Fruit fly (Drosophila melanogaster) S2 (cell line): ENCODE data around the gene PH4alphaNE1.

Experiments
- CG8478 ChIP-seq: fragments of >200 bp; optimal IDR thresholded peaks from 2 replicates; lab custom pipeline; 2018
- CTCF ChIP-seq, 2 experiments: fragments of >200 bp; optimal IDR thresholded peaks; 2 replicates each; lab custom pipeline; 2018

dm6 chr3R:30541469-30541868 is 41.3 kb upstream of the PH4alphaNE1 start:
- no peak for TF ChIP-seq CG8478 (lab: Kevin White, UChicago)
- no peak for TF ChIP-seq CTCF (optimal IDR thresholded peaks at IDR 0.05; lab: Kevin White, UChicago)
